Fruit fly (Drosophila melanogaster) whole organism, embryonic: ENCODE measurements around the gene CG31211.
A peak's percentile ranks its signal among the peaks of the same experiment; 100 is the strongest.

ENCODE experiments used
- ATbp ChIP-seq: fragments of 200-800 bp; sonication (Bioruptor generic); optimal IDR thresholded peaks from 2 replicates; lab custom pipeline; 2017; ENCODE audit warnings: missing biosample characterization, mild to moderate bottlenecking, missing genetic modification characterization, missing genetic modification reagents
- Ada2b ChIP-seq: fragments of 200-800 bp; sonication (Bioruptor generic); IDR thresholded peaks from 2 replicates; pipeline ENCODE4 v1.3.6; 2022; ENCODE audit warnings: missing biosample characterization, missing genetic modification characterization
- Asciz ChIP-seq: fragments of 200-800 bp; sonication (Bioruptor generic); optimal IDR thresholded peaks from 2 replicates; lab custom pipeline; 2017; ENCODE audit warnings: missing biosample characterization, mild to moderate bottlenecking, missing genetic modification characterization, missing genetic modification reagents
- Atf-2 ChIP-seq: fragments of 200-800 bp; sonication (Bioruptor generic); optimal IDR thresholded peaks from 2 replicates; lab custom pipeline; 2016; ENCODE audit warnings: missing biosample characterization, missing genetic modification characterization
- B-H2 ChIP-seq: fragments of 200-800 bp; sonication (Bioruptor generic); optimal IDR thresholded peaks from 2 replicates; lab custom pipeline; 2018; ENCODE audit warnings: missing biosample characterization, mild to moderate bottlenecking, missing genetic modification characterization
- CG1024 ChIP-seq: fragments of 200-800 bp; sonication (Bioruptor generic); IDR thresholded peaks from 2 replicates; pipeline ENCODE4 v1.3.6; 2022; ENCODE audit warnings: missing biosample characterization, missing genetic modification characterization
- CG10321 ChIP-seq: fragments of 200-800 bp; sonication (Bioruptor generic); IDR thresholded peaks from 2 replicates; pipeline ENCODE4 v1.3.6; 2022; ENCODE audit warnings: missing biosample characterization, missing genetic modification characterization
- CG10543 ChIP-seq: fragments of 200-800 bp; sonication (Bioruptor generic); optimal IDR thresholded peaks from 3 replicates; lab custom pipeline; 2017; ENCODE audit warnings: missing biosample characterization, mild to moderate bottlenecking, missing genetic modification characterization, moderate library complexity
- CG12299 ChIP-seq: fragments of 200-800 bp; sonication (Bioruptor generic); optimal IDR thresholded peaks from 2 replicates; lab custom pipeline; 2018; ENCODE audit warnings: missing biosample characterization, mild to moderate bottlenecking, missing genetic modification characterization
- CG12769 ChIP-seq: fragments of 200-800 bp; sonication (Bioruptor generic); optimal IDR thresholded peaks from 2 replicates; lab custom pipeline; 2019; ENCODE audit warnings: missing biosample characterization, mild to moderate bottlenecking, missing genetic modification characterization, moderate library complexity
- CG13296 ChIP-seq: fragments of 200-800 bp; sonication (Bioruptor generic); optimal IDR thresholded peaks from 3 replicates; lab custom pipeline; 2018; ENCODE audit warnings: missing biosample characterization, mild to moderate bottlenecking, missing genetic modification characterization
- CG13894 ChIP-seq: fragments of 200-800 bp; sonication (Bioruptor generic); optimal IDR thresholded peaks from 3 replicates; lab custom pipeline; 2018; ENCODE audit warnings: missing biosample characterization, mild to moderate bottlenecking, missing genetic modification characterization, moderate library complexity
- CG14965 ChIP-seq: fragments of 200-800 bp; sonication (Bioruptor generic); optimal IDR thresholded peaks from 2 replicates; lab custom pipeline; 2016; ENCODE audit warnings: missing biosample characterization, missing genetic modification characterization, borderline replicate concordance
- CG15269 ChIP-seq: fragments of 200-800 bp; sonication (Bioruptor generic); optimal IDR thresholded peaks from 2 replicates; lab custom pipeline; 2018; ENCODE audit warnings: missing biosample characterization, mild to moderate bottlenecking, missing genetic modification characterization, moderate library complexity
- CG1529 ChIP-seq: fragments of 200-800 bp; sonication (Bioruptor generic); optimal IDR thresholded peaks from 3 replicates; lab custom pipeline; 2018; ENCODE audit warnings: missing biosample characterization, missing genetic modification characterization
- CG15514 ChIP-seq: fragments of 200-800 bp; sonication (Bioruptor generic); optimal IDR thresholded peaks from 3 replicates; lab custom pipeline; 2017; ENCODE audit warnings: missing biosample characterization, missing genetic modification characterization, mild to moderate bottlenecking, moderate library complexity, missing genetic modification reagents
- CG2120 ChIP-seq: fragments of 200-800 bp; sonication (Bioruptor generic); optimal IDR thresholded peaks from 3 replicates; lab custom pipeline; 2016; ENCODE audit warnings: missing biosample characterization, missing genetic modification characterization
- CG2678 ChIP-seq: fragments of 200-800 bp; sonication (Bioruptor generic); optimal IDR thresholded peaks from 3 replicates; lab custom pipeline; 2019; ENCODE audit warnings: missing biosample characterization, mild to moderate bottlenecking, missing genetic modification characterization, moderate library complexity
- CG30403 ChIP-seq: fragments of 200-800 bp; sonication (Bioruptor generic); optimal IDR thresholded peaks from 3 replicates; lab custom pipeline; 2016; ENCODE audit warnings: missing biosample characterization, missing genetic modification characterization
- CG34376 ChIP-seq: fragments of 200-800 bp; sonication (Bioruptor generic); optimal IDR thresholded peaks from 2 replicates; lab custom pipeline; 2018; ENCODE audit warnings: missing biosample characterization, mild to moderate bottlenecking, missing genetic modification characterization
- CG4424 ChIP-seq: fragments of 200-800 bp; sonication (Bioruptor generic); optimal IDR thresholded peaks from 3 replicates; lab custom pipeline; 2016; ENCODE audit warnings: missing biosample characterization, missing genetic modification characterization
- CG9797 ChIP-seq: fragments of 200-800 bp; sonication (Bioruptor generic); optimal IDR thresholded peaks from 3 replicates; lab custom pipeline; 2018; ENCODE audit warnings: missing biosample characterization, mild to moderate bottlenecking, missing genetic modification characterization
- Dip2 ChIP-seq: fragments of 200-800 bp; sonication (Bioruptor generic); IDR thresholded peaks from 2 replicates; pipeline ENCODE4 v1.3.6; 2022; ENCODE audit warnings: missing biosample characterization, missing genetic modification characterization
- Fer3 ChIP-seq: fragments of 200-800 bp; sonication (Bioruptor generic); optimal IDR thresholded peaks from 2 replicates; lab custom pipeline; 2018; ENCODE audit warnings: missing biosample characterization, mild to moderate bottlenecking, missing genetic modification characterization, moderate library complexity
- H15 ChIP-seq: fragments of 200-800 bp; sonication (Bioruptor generic); IDR thresholded peaks from 3 replicates; pipeline ENCODE4 v1.3.6; 2022; ENCODE audit warnings: missing biosample characterization, missing genetic modification characterization
- HLH54F ChIP-seq: fragments of 200-800 bp; sonication (Bioruptor generic); optimal IDR thresholded peaks from 3 replicates; lab custom pipeline; 2016; ENCODE audit warnings: missing biosample characterization, missing genetic modification characterization
- Hey ChIP-seq: fragments of 200-800 bp; sonication (Bioruptor generic); optimal IDR thresholded peaks from 3 replicates; lab custom pipeline; 2018; ENCODE audit warnings: missing biosample characterization, mild to moderate bottlenecking, missing genetic modification characterization
- Hr78 ChIP-seq, 2 experiments: fragments of 200-800 bp in 1 of 2; fragments of >200 bp in 1 of 2; sonication (Bioruptor generic) in 1 of 2; optimal IDR thresholded peaks; 2 replicates each; lab custom pipeline; 2017 to 2019; ENCODE audit warnings: missing biosample characterization in 2 of 2, missing genetic modification characterization in 2 of 2, mild to moderate bottlenecking in 1 of 2, moderate library complexity in 1 of 2
- Lim3 ChIP-seq: fragments of 200-800 bp; sonication (Bioruptor generic); IDR thresholded peaks from 2 replicates; pipeline ENCODE4 v1.3.6; 2022; ENCODE audit warnings: missing biosample characterization, missing genetic modification characterization
- Med ChIP-seq: fragments of 200-800 bp; sonication (Bioruptor generic); peaks from one replicate; lab custom pipeline; 2016; ENCODE audit warnings: missing biosample characterization, missing genetic modification characterization, mild to moderate bottlenecking, inconsistent platforms, moderate library complexity
- Rfx ChIP-seq: fragments of 200-800 bp; sonication (Bioruptor generic); IDR thresholded peaks from 2 replicates; pipeline ENCODE4 v1.3.6; 2022; ENCODE audit warnings: missing biosample characterization, missing genetic modification characterization
- Trl ChIP-seq, 3 experiments: fragments of >200 bp in 2 of 3; fragments of 200-800 bp in 1 of 3; sonication (Bioruptor generic) in 1 of 3; optimal IDR thresholded peaks; 2 replicates in 1 of 3; 3 replicates in 2 of 3; lab custom pipeline; 2016 to 2017; ENCODE audit warnings: missing biosample characterization in 1 of 3, missing genetic modification characterization in 1 of 3
- ci ChIP-seq: fragments of 200-800 bp; sonication (Bioruptor generic); IDR thresholded peaks from 3 replicates; pipeline ENCODE4 v1.3.6; 2022; ENCODE audit warnings: missing biosample characterization, missing genetic modification characterization
- cwo ChIP-seq: fragments of 200-800 bp; sonication (Bioruptor generic); optimal IDR thresholded peaks from 3 replicates; lab custom pipeline; 2017; ENCODE audit warnings: missing biosample characterization, missing genetic modification characterization, mild to moderate bottlenecking, moderate library complexity, missing genetic modification reagents
- dimm ChIP-seq: fragments of 200-800 bp; sonication (Bioruptor generic); IDR thresholded peaks from 2 replicates; pipeline ENCODE4 v1.3.6; 2022; ENCODE audit warnings: missing biosample characterization, missing genetic modification characterization
- eve ChIP-seq, 2 experiments: fragments of >200 bp; optimal IDR thresholded peaks; 2 replicates each; lab custom pipeline; 2017; ENCODE audit warnings: missing biosample characterization in 2 of 2, missing genetic modification characterization in 2 of 2
- exex ChIP-seq: fragments of 200-800 bp; sonication (Bioruptor generic); optimal IDR thresholded peaks from 4 replicates; lab custom pipeline; 2018; ENCODE audit warnings: missing biosample characterization, mild to moderate bottlenecking, missing genetic modification characterization, moderate library complexity
- hb ChIP-seq: fragments of 200-800 bp; sonication (Bioruptor generic); IDR thresholded peaks from 3 replicates; pipeline ENCODE4 v1.3.6; 2022; ENCODE audit warnings: missing biosample characterization, missing genetic modification characterization; ENCODE audit not compliant: partially characterized antibody
- hbn ChIP-seq: fragments of 200-800 bp; sonication (Bioruptor generic); IDR thresholded peaks from 2 replicates; pipeline ENCODE4 v1.3.6; 2022; ENCODE audit warnings: missing biosample characterization, missing genetic modification characterization; ENCODE audit not compliant: partially characterized antibody
- kni ChIP-seq: fragments of 200-800 bp; sonication (Bioruptor generic); optimal IDR thresholded peaks from 3 replicates; lab custom pipeline; 2017; ENCODE audit warnings: mild to moderate bottlenecking, missing biosample characterization, missing genetic modification reagents, missing genetic modification characterization
- lmd ChIP-seq: fragments of 200-800 bp; sonication (Bioruptor generic); IDR thresholded peaks from 2 replicates; pipeline ENCODE4 v1.3.6; 2022; ENCODE audit warnings: missing biosample characterization, missing genetic modification characterization
- mirr ChIP-seq: fragments of 200-800 bp; sonication (Bioruptor generic); optimal IDR thresholded peaks from 3 replicates; lab custom pipeline; 2018; ENCODE audit warnings: missing biosample characterization, mild to moderate bottlenecking, missing genetic modification characterization
- nom ChIP-seq: fragments of 200-800 bp; sonication (Bioruptor generic); optimal IDR thresholded peaks from 2 replicates; lab custom pipeline; 2017; ENCODE audit warnings: missing biosample characterization, missing genetic modification characterization, mild to moderate bottlenecking, moderate library complexity, missing genetic modification reagents
- scrt ChIP-seq: fragments of 200-800 bp; sonication (Bioruptor generic); optimal IDR thresholded peaks from 2 replicates; lab custom pipeline; 2018; ENCODE audit warnings: missing biosample characterization, mild to moderate bottlenecking, missing genetic modification characterization, moderate library complexity
- sd ChIP-seq: fragments of 200-800 bp; sonication (Bioruptor generic); optimal IDR thresholded peaks from 3 replicates; lab custom pipeline; 2018; ENCODE audit warnings: missing biosample characterization, mild to moderate bottlenecking, missing genetic modification characterization, moderate library complexity
- sug ChIP-seq: fragments of 200-800 bp; optimal IDR thresholded peaks from 2 replicates; lab custom pipeline; 2019; ENCODE audit warnings: missing biosample characterization, mild to moderate bottlenecking, missing genetic modification characterization, moderate library complexity
- z ChIP-seq: fragments of 200-800 bp; sonication (Bioruptor generic); IDR thresholded peaks from 3 replicates; pipeline ENCODE4 v1.3.6; 2022; ENCODE audit warnings: missing biosample characterization, missing genetic modification characterization
- zf30C ChIP-seq: fragments of 200-800 bp; sonication (Bioruptor generic); optimal IDR thresholded peaks from 3 replicates; lab custom pipeline; 2018; ENCODE audit warnings: missing biosample characterization, mild to moderate bottlenecking, missing genetic modification characterization

CG31211 gene

DNA sequence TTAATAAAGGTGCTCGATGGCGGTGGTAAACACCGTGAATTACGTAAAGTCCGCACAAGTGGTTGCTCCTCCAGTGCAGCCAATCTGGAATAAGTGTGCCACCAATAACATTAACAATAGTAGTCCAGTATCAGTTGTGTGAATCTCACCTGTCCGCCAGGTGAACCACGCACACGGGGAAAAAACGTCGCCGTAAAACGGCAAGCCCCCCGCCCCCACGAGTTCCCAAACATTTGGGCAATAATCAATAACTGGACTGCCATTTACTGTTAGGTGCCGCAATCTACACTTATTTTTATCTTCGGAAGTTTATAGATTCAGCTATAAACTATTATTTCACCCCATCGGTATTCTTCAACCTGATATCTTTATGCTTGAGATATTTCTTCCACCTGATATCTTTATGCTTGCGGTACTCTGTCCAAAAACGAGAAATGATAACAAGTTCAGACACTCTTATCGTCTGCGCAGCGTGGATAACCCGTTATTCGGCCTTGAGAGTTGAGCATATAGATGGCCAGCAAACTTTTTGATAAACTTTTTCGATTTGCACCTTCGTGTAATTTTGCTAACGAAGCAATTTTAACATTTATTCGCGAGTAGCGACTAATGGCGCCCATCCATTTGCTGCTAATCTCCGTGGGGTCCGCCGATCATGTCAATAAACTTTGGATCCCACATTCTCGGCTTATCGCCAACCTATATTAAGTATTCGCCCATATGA is 18.7 kb downstream of the CG31211 start (continued):
- TF ChIP-seq CG13296 (GFP tag; lab: Kevin White, UChicago) = peak; percentile 14
- no peak for TF ChIP-seq CG9797 (GFP tag; lab: Kevin White, UChicago)
- TF ChIP-seq CG1024 (GFP tag; lab: Robert Waterston, UW) = no peak
- no peak for TF ChIP-seq CG2120
- TF ChIP-seq Rfx (GFP tag; lab: Robert Waterston, UW) = peak; percentile 22; the same call in 1 of the 2 replicates
- TF ChIP-seq Med = peak; percentile 71
- 0 out of 3 replicates have a peak, but pooled peaks have one; percentile 6 for TF ChIP-seq ci (GFP tag; lab: Robert Waterston, UW)
- no peak for TF ChIP-seq Dip2 (GFP tag; lab: Robert Waterston, UW)
- TF ChIP-seq lmd (GFP tag; lab: Robert Waterston, UW) = no peak
- peak; percentile 90 for TF ChIP-seq CG1529 (GFP tag; lab: Kevin White, UChicago)
- TF ChIP-seq z (GFP tag; lab: Robert Waterston, UW) = no peak
- no peak for TF ChIP-seq dimm (GFP tag; lab: Robert Waterston, UW)
- peak; percentile 23 for TF ChIP-seq Fer3 (tag; lab: Kevin White, UChicago)
- TF ChIP-seq CG12769 (tag; lab: Kevin White, UChicago) = peak; percentile 28
- peak; percentile 88 for TF ChIP-seq CG34376
- TF ChIP-seq HLH54F = no peak
- TF ChIP-seq Trl (optimal IDR thresholded peaks at IDR 0.05; lab: Kevin White, UChicago) = peak in 1 of 2 experiments; percentile 26
- no peak for TF ChIP-seq Trl (GFP tag; optimal IDR thresholded peaks at IDR 0.05; lab: Kevin White, UChicago)
- peak; percentile 6 for TF ChIP-seq nom (GFP tag; lab: Kevin White, UChicago)
- TF ChIP-seq CG14965 (GFP tag; lab: Kevin White, UChicago) = no peak
- TF ChIP-seq CG10543 (GFP tag; lab: Kevin White, UChicago) = peak; percentile 70
- TF ChIP-seq Ada2b = no peak
- TF ChIP-seq Hey (tag; lab: Kevin White, UChicago) = peak; percentile 60
- no peak for TF ChIP-seq Hr78 (GFP tag; optimal IDR thresholded peaks at IDR 0.05; lab: Kevin White, UChicago)
- no peak for TF ChIP-seq hb (GFP tag; lab: Robert Waterston, UW)
- no peak for TF ChIP-seq CG30403
- no peak for TF ChIP-seq CG15514 (GFP tag; lab: Kevin White, UChicago)
- TF ChIP-seq hbn = no peak
- no peak for TF ChIP-seq Lim3 (GFP tag; lab: Robert Waterston, UW)
- TF ChIP-seq H15 (GFP tag; lab: Robert Waterston, UW) = no peak
- TF ChIP-seq CG4424 = no peak
- peak; percentile 1 for TF ChIP-seq kni (GFP tag; lab: Kevin White, UChicago)
- TF ChIP-seq ATbp (GFP tag; lab: Kevin White, UChicago) = peak; percentile 30
- peak; percentile 67 for TF ChIP-seq B-H2 (GFP tag; lab: Kevin White, UChicago)
- TF ChIP-seq CG15269 (tag; lab: Kevin White, UChicago) = peak; percentile 9
- TF ChIP-seq Asciz (GFP tag; lab: Kevin White, UChicago) = no peak
- TF ChIP-seq CG10321 = no peak
- TF ChIP-seq exex (tag; lab: Kevin White, UChicago) = peak; percentile 75
- no peak for TF ChIP-seq Atf-2 (GFP tag; lab: Kevin White, UChicago)
- TF ChIP-seq eve (GFP tag; optimal IDR thresholded peaks at IDR 0.05; lab: Kevin White, UChicago) = no peak
- peak; percentile 52 for TF ChIP-seq CG13894 (tag; lab: Kevin White, UChicago)
- peak; percentile 13 for TF ChIP-seq CG2678 (tag; lab: Kevin White, UChicago)
- TF ChIP-seq cwo (GFP tag; lab: Kevin White, UChicago) = peak; percentile 69
- TF ChIP-seq mirr (GFP tag; lab: Kevin White, UChicago) = peak; percentile 91
- TF ChIP-seq sug (tag; lab: Kevin White, UChicago) = peak; percentile 97
- no peak for TF ChIP-seq zf30C (GFP tag; lab: Kevin White, UChicago)
- no peak for TF ChIP-seq scrt
- peak; percentile 93 for TF ChIP-seq sd
- TF ChIP-seq CG12299 (tag; lab: Kevin White, UChicago) = no peak
